Fruit fly (Drosophila melanogaster) whole organism, embryonic: ENCODE data around the gene CG42820.

Experiments
- Asciz ChIP-seq: fragments of 200-800 bp; sonication (Bioruptor generic); optimal IDR thresholded peaks from 2 replicates; lab custom pipeline; 2017; ENCODE audit warnings: missing biosample characterization, mild to moderate bottlenecking, missing genetic modification characterization, missing genetic modification reagents
- CG10147 ChIP-seq: fragments of 200-800 bp; sonication (Bioruptor generic); optimal IDR thresholded peaks from 2 replicates; lab custom pipeline; 2019; ENCODE audit warnings: missing biosample characterization, mild to moderate bottlenecking, missing genetic modification characterization, moderate library complexity
- CG10209 ChIP-seq: fragments of 200-800 bp; sonication (Bioruptor generic); optimal IDR thresholded peaks from 3 replicates; lab custom pipeline; 2017; ENCODE audit warnings: missing biosample characterization, mild to moderate bottlenecking, missing genetic modification characterization, missing genetic modification reagents
- CG10267 ChIP-seq: fragments of 200-800 bp; sonication (Bioruptor generic); optimal IDR thresholded peaks from 2 replicates; lab custom pipeline; 2018; ENCODE audit warnings: missing biosample characterization, mild to moderate bottlenecking, missing genetic modification characterization, moderate library complexity
- CG10543 ChIP-seq: fragments of 200-800 bp; sonication (Bioruptor generic); optimal IDR thresholded peaks from 3 replicates; lab custom pipeline; 2017; ENCODE audit warnings: missing biosample characterization, mild to moderate bottlenecking, missing genetic modification characterization, moderate library complexity
- CG10565 ChIP-seq: fragments of 200-800 bp; sonication (Bioruptor generic); optimal IDR thresholded peaks from 3 replicates; lab custom pipeline; 2016; ENCODE audit warnings: missing biosample characterization, mild to moderate bottlenecking, missing genetic modification characterization
- CG1233 ChIP-seq: fragments of 200-800 bp; sonication (Bioruptor generic); optimal IDR thresholded peaks from 4 replicates; lab custom pipeline; 2018; ENCODE audit warnings: missing biosample characterization, mild to moderate bottlenecking, missing genetic modification characterization
- CG13296 ChIP-seq: fragments of 200-800 bp; sonication (Bioruptor generic); optimal IDR thresholded peaks from 3 replicates; lab custom pipeline; 2018; ENCODE audit warnings: missing biosample characterization, mild to moderate bottlenecking, missing genetic modification characterization
- CG14050 ChIP-seq: fragments of 200-800 bp; sonication (Bioruptor generic); IDR thresholded peaks from 3 replicates; pipeline ENCODE4 v1.3.6; 2022; ENCODE audit warnings: missing biosample characterization, missing genetic modification characterization
- CG14710 ChIP-seq: fragments of 200-800 bp; sonication (Bioruptor generic); optimal IDR thresholded peaks from 3 replicates; lab custom pipeline; 2019; ENCODE audit warnings: missing biosample characterization, mild to moderate bottlenecking, missing genetic modification characterization, moderate library complexity
- CG1602 ChIP-seq: fragments of 200-800 bp; sonication (Bioruptor generic); optimal IDR thresholded peaks from 3 replicates; lab custom pipeline; 2016; ENCODE audit warnings: missing biosample characterization, missing genetic modification characterization
- CG1792 ChIP-seq: fragments of 200-800 bp; sonication (Bioruptor generic); optimal IDR thresholded peaks from 2 replicates; lab custom pipeline; 2016; ENCODE audit warnings: missing biosample characterization, missing genetic modification characterization
- CG3407 ChIP-seq: fragments of 200-800 bp; sonication (Bioruptor generic); optimal IDR thresholded peaks from 2 replicates; lab custom pipeline; 2018; ENCODE audit warnings: missing biosample characterization, mild to moderate bottlenecking, missing genetic modification characterization
- CG4820 ChIP-seq: fragments of 200-800 bp; sonication (Bioruptor generic); optimal IDR thresholded peaks from 3 replicates; lab custom pipeline; 2016; ENCODE audit warnings: missing biosample characterization, missing genetic modification characterization
- CG6254 ChIP-seq: fragments of 200-800 bp; sonication (Bioruptor generic); optimal IDR thresholded peaks from 3 replicates; lab custom pipeline; 2017; ENCODE audit warnings: mild to moderate bottlenecking, missing biosample characterization, missing genetic modification reagents, missing genetic modification characterization
- CG6791 ChIP-seq: fragments of 200-800 bp; sonication (Bioruptor generic); IDR thresholded peaks from 3 replicates; pipeline ENCODE4 v1.3.6; 2022; ENCODE audit warnings: missing biosample characterization, missing genetic modification characterization; ENCODE audit not compliant: partially characterized antibody
- CG7786 ChIP-seq: fragments of 200-800 bp; sonication (Bioruptor generic); optimal IDR thresholded peaks from 2 replicates; lab custom pipeline; 2016; ENCODE audit warnings: missing biosample characterization, missing genetic modification characterization
- CG9609 ChIP-seq: fragments of 200-800 bp; sonication (Bioruptor generic); optimal IDR thresholded peaks from 3 replicates; lab custom pipeline; 2016; ENCODE audit warnings: missing biosample characterization, missing genetic modification characterization
- Camta ChIP-seq: fragments of 200-800 bp; sonication (Bioruptor generic); optimal IDR thresholded peaks from 2 replicates; lab custom pipeline; 2016; ENCODE audit warnings: missing biosample characterization, missing genetic modification characterization
- Chrac-16 ChIP-seq: fragments of 200-800 bp; sonication (Bioruptor generic); optimal IDR thresholded peaks from 3 replicates; lab custom pipeline; 2016; ENCODE audit warnings: missing biosample characterization, missing genetic modification characterization
- Drgx ChIP-seq: fragments of 200-800 bp; sonication (Bioruptor generic); IDR thresholded peaks from 2 replicates; pipeline ENCODE4 v1.3.6; 2022; ENCODE audit warnings: missing biosample characterization, missing genetic modification characterization
- H2.0 ChIP-seq: fragments of 200-800 bp; sonication (Bioruptor generic); IDR thresholded peaks from 2 replicates; pipeline ENCODE4 v1.3.6; 2022; ENCODE audit warnings: missing biosample characterization, missing genetic modification characterization
- HLH3B ChIP-seq: fragments of 200-800 bp; sonication (Bioruptor generic); IDR thresholded peaks from 2 replicates; pipeline ENCODE4 v1.3.6; 2022; ENCODE audit warnings: missing biosample characterization, missing genetic modification characterization
- HLHmδ ChIP-seq: fragments of 200-800 bp; sonication (Bioruptor generic); optimal IDR thresholded peaks from 2 replicates; lab custom pipeline; 2018; ENCODE audit warnings: missing biosample characterization, mild to moderate bottlenecking, missing genetic modification characterization, moderate library complexity
- HmgD ChIP-seq: fragments of 200-800 bp; sonication (Bioruptor generic); optimal IDR thresholded peaks from 3 replicates; lab custom pipeline; 2016; ENCODE audit warnings: missing biosample characterization, missing genetic modification characterization
- Jarid2 ChIP-seq: fragments of 200-800 bp; sonication (Bioruptor generic); optimal IDR thresholded peaks from 3 replicates; lab custom pipeline; 2017; ENCODE audit warnings: mild to moderate bottlenecking, missing biosample characterization, missing genetic modification reagents, missing genetic modification characterization
- Kr ChIP-seq: fragments of 200-800 bp; sonication (Bioruptor generic); optimal IDR thresholded peaks from 2 replicates; lab custom pipeline; 2017; ENCODE audit warnings: missing biosample characterization, mild to moderate bottlenecking, missing genetic modification characterization
- Lhr ChIP-seq: fragments of 200-800 bp; sonication (Bioruptor generic); optimal IDR thresholded peaks from 3 replicates; lab custom pipeline; 2017; ENCODE audit warnings: mild to moderate bottlenecking, missing biosample characterization, missing genetic modification reagents, missing genetic modification characterization
- Pdp1 ChIP-seq, 2 experiments: fragments of 200-800 bp; sonication (Bioruptor generic); optimal IDR thresholded peaks; 3 replicates each; lab custom pipeline; 2016; ENCODE audit warnings: missing biosample characterization in 2 of 2, missing genetic modification characterization in 2 of 2, mild to moderate bottlenecking in 1 of 2, moderate library complexity in 1 of 2
- Ssrp ChIP-seq: fragments of 200-800 bp; sonication (Bioruptor generic); optimal IDR thresholded peaks from 2 replicates; lab custom pipeline; 2018; ENCODE audit warnings: missing biosample characterization, mild to moderate bottlenecking, missing genetic modification characterization, moderate library complexity
- Tbp ChIP-seq: fragments of >200 bp; optimal IDR thresholded peaks from 2 replicates; lab custom pipeline; 2018; ENCODE audit warnings: missing biosample characterization, missing genetic modification characterization
- ara ChIP-seq: fragments of 200-800 bp; sonication (Bioruptor generic); IDR thresholded peaks from 2 replicates; pipeline ENCODE4 v1.3.6; 2022; ENCODE audit warnings: missing biosample characterization, missing genetic modification characterization
- br ChIP-seq: fragments of >200 bp; optimal IDR thresholded peaks from 2 replicates; lab custom pipeline; 2017
- danr ChIP-seq: fragments of 200-800 bp; sonication (Bioruptor generic); IDR thresholded peaks from 2 replicates; pipeline ENCODE4 v1.3.6; 2022; ENCODE audit warnings: missing biosample characterization, missing genetic modification characterization
- dati ChIP-seq: fragments of 200-800 bp; sonication (Bioruptor generic); IDR thresholded peaks from 2 replicates; pipeline ENCODE4 v1.3.6; 2022; ENCODE audit warnings: missing biosample characterization, missing genetic modification characterization
- dysf ChIP-seq: fragments of 200-800 bp; sonication (Bioruptor generic); IDR thresholded peaks from 3 replicates; pipeline ENCODE4 v1.3.6; 2022; ENCODE audit warnings: missing biosample characterization, missing genetic modification characterization
- esg ChIP-seq: fragments of 200-800 bp; sonication (Bioruptor generic); conservative IDR thresholded peaks from 2 replicates; pipeline ENCODE4 v1.3.6; 2022; ENCODE audit warnings: missing biosample characterization, missing genetic modification characterization
- eyg ChIP-seq: fragments of 200-800 bp; sonication (Bioruptor generic); optimal IDR thresholded peaks from 3 replicates; lab custom pipeline; 2016; ENCODE audit warnings: missing biosample characterization, missing genetic modification characterization
- gsb-n ChIP-seq: fragments of 200-800 bp; sonication (Bioruptor generic); optimal IDR thresholded peaks from 3 replicates; lab custom pipeline; 2018; ENCODE audit warnings: missing biosample characterization, mild to moderate bottlenecking, missing genetic modification characterization
- insv ChIP-seq, 2 experiments: fragments of 200-800 bp; sonication (Bioruptor generic); optimal IDR thresholded peaks; 3 replicates each; lab custom pipeline; 2016 to 2018; ENCODE audit warnings: missing biosample characterization in 2 of 2, missing genetic modification characterization in 2 of 2
- ken ChIP-seq: fragments of 200-800 bp; sonication (Bioruptor generic); IDR thresholded peaks from 3 replicates; pipeline ENCODE4 v1.3.6; 2022; ENCODE audit warnings: missing biosample characterization, missing genetic modification characterization
- knrl ChIP-seq: fragments of 200-800 bp; sonication (Bioruptor generic); IDR thresholded peaks from 3 replicates; pipeline ENCODE4 v1.3.6; 2022; ENCODE audit warnings: missing biosample characterization, missing genetic modification characterization; ENCODE audit not compliant: partially characterized antibody
- lilli ChIP-seq: fragments of 200-800 bp; sonication (Bioruptor generic); optimal IDR thresholded peaks from 3 replicates; lab custom pipeline; 2016; ENCODE audit warnings: missing biosample characterization, missing genetic modification characterization
- odd ChIP-seq: fragments of 200-800 bp; sonication (Bioruptor generic); optimal IDR thresholded peaks from 2 replicates; lab custom pipeline; 2017; ENCODE audit warnings: missing biosample characterization, mild to moderate bottlenecking, missing genetic modification characterization
- otp ChIP-seq: fragments of 200-800 bp; sonication (Bioruptor generic); IDR thresholded peaks from 3 replicates; pipeline ENCODE4, ENCODE4 v1.3.6; 2022; ENCODE audit warnings: missing biosample characterization, missing genetic modification characterization
- run ChIP-seq: fragments of 200-800 bp; sonication (Bioruptor generic); optimal IDR thresholded peaks from 3 replicates; lab custom pipeline; 2018; ENCODE audit warnings: missing biosample characterization, mild to moderate bottlenecking, missing genetic modification characterization
- salm ChIP-seq: fragments of 200-800 bp; sonication (Bioruptor generic); optimal IDR thresholded peaks from 2 replicates; lab custom pipeline; 2018; ENCODE audit warnings: missing biosample characterization, mild to moderate bottlenecking, missing genetic modification characterization
- sens ChIP-seq: fragments of 200-800 bp; sonication (Bioruptor generic); peaks from one replicate; lab custom pipeline; 2016; ENCODE audit warnings: missing biosample characterization, missing genetic modification characterization
- tna ChIP-seq: fragments of 200-800 bp; sonication (Bioruptor generic); IDR thresholded peaks from 2 replicates; pipeline ENCODE4 v1.3.6; 2022; ENCODE audit warnings: missing biosample characterization, missing genetic modification characterization; ENCODE audit not compliant: partially characterized antibody
- usp ChIP-seq: fragments of >200 bp; optimal IDR thresholded peaks from 2 replicates; lab custom pipeline; 2017; ENCODE audit warnings: missing biosample characterization, missing genetic modification characterization
- z ChIP-seq: fragments of 200-800 bp; sonication (Bioruptor generic); IDR thresholded peaks from 3 replicates; pipeline ENCODE4 v1.3.6; 2022; ENCODE audit warnings: missing biosample characterization, missing genetic modification characterization

The CG42820 gene

dm6 chr2L:8350560-8351171, 41.5 kb downstream of the CG42820 start (continued):
- no peak for TF ChIP-seq CG4820 (GFP tag; lab: Kevin White, UChicago)
- TF ChIP-seq dati (GFP tag; lab: Robert Waterston, UW): no peak
- peak; percentile 31 for TF ChIP-seq CG10209 (GFP tag; lab: Kevin White, UChicago)
- TF ChIP-seq danr (GFP tag; lab: Robert Waterston, UW): no peak
- TF ChIP-seq Jarid2: peak; percentile 19
- no peak; the same call in 2 of the 3 replicates for TF ChIP-seq CG14050 (GFP tag; lab: Robert Waterston, UW)
- no peak for TF ChIP-seq Camta (GFP tag; lab: Kevin White, UChicago)
- TF ChIP-seq CG14710 (tag; lab: Kevin White, UChicago): no peak
- no peak for TF ChIP-seq usp (GFP tag; lab: Kevin White, UChicago)
- no peak for TF ChIP-seq lilli
- TF ChIP-seq ara (GFP tag; lab: Robert Waterston, UW): no peak
- no peak for TF ChIP-seq HLHmδ
- no peak for TF ChIP-seq CG10147 (GFP tag; lab: Kevin White, UChicago)
- TF ChIP-seq otp (GFP tag; lab: Robert Waterston, UW): 0 out of 3 replicates have a peak, but pooled peaks have one; percentile 26
- no peak for TF ChIP-seq Ssrp (tag; lab: Kevin White, UChicago)
- TF ChIP-seq salm (tag; lab: Kevin White, UChicago): peak; percentile 39
- TF ChIP-seq br: no peak
- TF ChIP-seq HLH3B (GFP tag; lab: Robert Waterston, UW): peak; percentile 29; the same call in 1 of the 2 replicates
- peak; percentile 44 for TF ChIP-seq CG1233 (GFP tag; lab: Kevin White, UChicago)
- TF ChIP-seq CG10543 (GFP tag; lab: Kevin White, UChicago): peak; percentile 51
- TF ChIP-seq tna (GFP tag; lab: Robert Waterston, UW): no peak
- TF ChIP-seq z (GFP tag; lab: Robert Waterston, UW): no peak
- no peak for TF ChIP-seq dysf (GFP tag; lab: Robert Waterston, UW)
- no peak for TF ChIP-seq CG10565 (GFP tag; lab: Kevin White, UChicago)
- no peak for TF ChIP-seq CG6791
- no peak for TF ChIP-seq CG1602 (GFP tag; lab: Kevin White, UChicago)
- TF ChIP-seq HmgD: no peak
- TF ChIP-seq Chrac-16 (GFP tag; lab: Kevin White, UChicago): no peak
- TF ChIP-seq Pdp1 (GFP tag; optimal IDR thresholded peaks at IDR 0.05; lab: Kevin White, UChicago): no peak
- TF ChIP-seq H2.0: 0 out of 2 replicates have a peak, but pooled peaks have one; percentile 8
- TF ChIP-seq CG3407 (GFP tag; lab: Kevin White, UChicago): peak; percentile 32
- no peak for TF ChIP-seq esg (GFP tag; lab: Robert Waterston, UW)
- TF ChIP-seq sens (GFP tag; lab: Kevin White, UChicago): peak; percentile 55
- no peak for TF ChIP-seq Drgx (GFP tag; lab: Robert Waterston, UW)
- TF ChIP-seq Asciz (GFP tag; lab: Kevin White, UChicago): peak; percentile 39
- no peak for TF ChIP-seq Kr (GFP tag; lab: Kevin White, UChicago)
- TF ChIP-seq CG6254 (GFP tag; lab: Kevin White, UChicago): no peak
- no peak for TF ChIP-seq knrl (GFP tag; lab: Robert Waterston, UW)
- TF ChIP-seq eyg (GFP tag; lab: Kevin White, UChicago): no peak
- no peak for TF ChIP-seq CG1792
- TF ChIP-seq CG13296: peak; percentile 74
- TF ChIP-seq Tbp (GFP tag; lab: Kevin White, UChicago): no peak
- peak; percentile 69 for TF ChIP-seq odd
- no peak for TF ChIP-seq CG7786 (GFP tag; lab: Kevin White, UChicago)
- TF ChIP-seq CG10267 (tag; lab: Kevin White, UChicago): no peak
- TF ChIP-seq gsb-n: no peak
- no peak for TF ChIP-seq run (tag; lab: Kevin White, UChicago)
- TF ChIP-seq CG9609 (GFP tag; lab: Kevin White, UChicago): no peak
- no peak for TF ChIP-seq ken
- TF ChIP-seq Lhr (GFP tag; lab: Kevin White, UChicago): no peak
- TF ChIP-seq insv (GFP tag; optimal IDR thresholded peaks at IDR 0.05; lab: Kevin White, UChicago): no peak
